Fruit fly (Drosophila melanogaster) whole organism, embryonic: ENCODE results near the gene Fbxl7.
A peak's percentile ranks its signal among the peaks of the same experiment; 100 is the strongest.

ENCODE experiments used
- Antp ChIP-seq: fragments of 200-800 bp; sonication (Bioruptor generic); optimal IDR thresholded peaks from 3 replicates; lab custom pipeline; 2016; ENCODE audit warnings: missing biosample characterization, missing genetic modification characterization
- Blimp-1 ChIP-seq: fragments of 200-800 bp; sonication (Bioruptor generic); optimal IDR thresholded peaks from 3 replicates; lab custom pipeline; 2018; ENCODE audit warnings: missing biosample characterization, missing genetic modification characterization, mild to moderate bottlenecking, moderate library complexity, missing genetic modification reagents
- CG10565 ChIP-seq: fragments of 200-800 bp; sonication (Bioruptor generic); optimal IDR thresholded peaks from 3 replicates; lab custom pipeline; 2016; ENCODE audit warnings: missing biosample characterization, mild to moderate bottlenecking, missing genetic modification characterization
- CG10959 ChIP-seq: fragments of 200-800 bp; sonication (Bioruptor generic); IDR thresholded peaks from 2 replicates; pipeline ENCODE4 v1.3.6; 2022; ENCODE audit warnings: missing biosample characterization, missing genetic modification characterization
- CG11093 ChIP-seq: fragments of 200-800 bp; sonication (Bioruptor generic); IDR thresholded peaks from 3 replicates; pipeline ENCODE4 v1.3.6; 2022; ENCODE audit warnings: missing biosample characterization, missing genetic modification characterization
- CG13424 ChIP-seq: fragments of 200-800 bp; sonication (Bioruptor generic); optimal IDR thresholded peaks from 2 replicates; lab custom pipeline; 2019; ENCODE audit warnings: missing biosample characterization, mild to moderate bottlenecking, missing genetic modification characterization, moderate library complexity
- CG13775 ChIP-seq: fragments of 200-800 bp; sonication (Bioruptor generic); optimal IDR thresholded peaks from 3 replicates; lab custom pipeline; 2017; ENCODE audit warnings: missing biosample characterization, mild to moderate bottlenecking, missing genetic modification characterization
- CG14014 ChIP-seq: fragments of 200-800 bp; sonication (Bioruptor generic); IDR thresholded peaks from 2 replicates; pipeline ENCODE4 v1.3.6; 2022; ENCODE audit warnings: missing biosample characterization, missing genetic modification characterization
- CG1529 ChIP-seq: fragments of 200-800 bp; sonication (Bioruptor generic); optimal IDR thresholded peaks from 3 replicates; lab custom pipeline; 2018; ENCODE audit warnings: missing biosample characterization, missing genetic modification characterization
- CG17328 ChIP-seq: fragments of 200-800 bp; sonication (Bioruptor generic); IDR thresholded peaks from 2 replicates; pipeline ENCODE4 v1.3.6; 2022; ENCODE audit warnings: missing biosample characterization, missing genetic modification characterization
- CG18619 ChIP-seq: fragments of 200-800 bp; sonication (Bioruptor generic); optimal IDR thresholded peaks from 3 replicates; lab custom pipeline; 2017; ENCODE audit warnings: missing biosample characterization, mild to moderate bottlenecking, missing genetic modification characterization
- CG2120 ChIP-seq: fragments of 200-800 bp; sonication (Bioruptor generic); optimal IDR thresholded peaks from 3 replicates; lab custom pipeline; 2016; ENCODE audit warnings: missing biosample characterization, missing genetic modification characterization
- CG3065 ChIP-seq: fragments of 200-800 bp; sonication (Bioruptor generic); optimal IDR thresholded peaks from 2 replicates; lab custom pipeline; 2016; ENCODE audit warnings: missing biosample characterization, missing genetic modification characterization
- CG31365 ChIP-seq: fragments of 200-800 bp; sonication (Bioruptor generic); optimal IDR thresholded peaks from 2 replicates; lab custom pipeline; 2018; ENCODE audit warnings: missing biosample characterization, mild to moderate bottlenecking, missing genetic modification characterization
- CG33557 ChIP-seq: fragments of 200-800 bp; sonication (Bioruptor generic); optimal IDR thresholded peaks from 2 replicates; lab custom pipeline; 2019; ENCODE audit warnings: missing biosample characterization, mild to moderate bottlenecking, missing genetic modification characterization, moderate library complexity
- CG34422 ChIP-seq: fragments of 200-800 bp; sonication (Bioruptor generic); IDR thresholded peaks from 3 replicates; pipeline ENCODE4 v1.3.6; 2022; ENCODE audit warnings: missing biosample characterization, missing genetic modification characterization
- CG4820 ChIP-seq: fragments of 200-800 bp; sonication (Bioruptor generic); optimal IDR thresholded peaks from 3 replicates; lab custom pipeline; 2016; ENCODE audit warnings: missing biosample characterization, missing genetic modification characterization
- CG7271 ChIP-seq: fragments of 200-800 bp; sonication (Bioruptor generic); optimal IDR thresholded peaks from 2 replicates; lab custom pipeline; 2018; ENCODE audit warnings: missing biosample characterization, mild to moderate bottlenecking, missing genetic modification characterization, moderate library complexity
- CG7357 ChIP-seq: fragments of 200-800 bp; sonication (Bioruptor generic); IDR thresholded peaks from 3 replicates; pipeline ENCODE4 v1.3.6; 2022; ENCODE audit warnings: missing biosample characterization, missing genetic modification characterization
- CG7928 ChIP-seq: fragments of 200-800 bp; sonication (Bioruptor generic); optimal IDR thresholded peaks from 2 replicates; lab custom pipeline; 2017; ENCODE audit warnings: missing biosample characterization, mild to moderate bottlenecking, missing genetic modification characterization
- CG9932 ChIP-seq: fragments of 200-800 bp; sonication (Bioruptor generic); IDR thresholded peaks from 2 replicates; pipeline ENCODE4 v1.3.6; 2022; ENCODE audit warnings: missing biosample characterization, missing genetic modification characterization
- Chrac-16 ChIP-seq: fragments of 200-800 bp; sonication (Bioruptor generic); optimal IDR thresholded peaks from 3 replicates; lab custom pipeline; 2016; ENCODE audit warnings: missing biosample characterization, missing genetic modification characterization
- Dbx ChIP-seq: fragments of 200-800 bp; sonication (Bioruptor generic); IDR thresholded peaks from 3 replicates; pipeline ENCODE4 v1.3.6; 2022; ENCODE audit warnings: missing biosample characterization, missing genetic modification characterization
- E2f2 ChIP-seq: fragments of 200-800 bp; sonication (Bioruptor generic); IDR thresholded peaks from 2 replicates; pipeline ENCODE4 v1.3.6; 2022; ENCODE audit warnings: missing biosample characterization, missing genetic modification characterization
- Ets97D ChIP-seq: fragments of 200-800 bp; sonication (Bioruptor generic); optimal IDR thresholded peaks from 3 replicates; lab custom pipeline; 2016; ENCODE audit warnings: missing biosample characterization, missing genetic modification characterization
- Hr3 ChIP-seq: fragments of 200-800 bp; sonication (Bioruptor generic); optimal IDR thresholded peaks from 3 replicates; lab custom pipeline; 2016; ENCODE audit warnings: missing biosample characterization, missing genetic modification characterization
- Lhr ChIP-seq: fragments of 200-800 bp; sonication (Bioruptor generic); optimal IDR thresholded peaks from 3 replicates; lab custom pipeline; 2017; ENCODE audit warnings: mild to moderate bottlenecking, missing biosample characterization, missing genetic modification reagents, missing genetic modification characterization
- Med ChIP-seq: fragments of 200-800 bp; sonication (Bioruptor generic); peaks from one replicate; lab custom pipeline; 2016; ENCODE audit warnings: missing biosample characterization, missing genetic modification characterization, mild to moderate bottlenecking, inconsistent platforms, moderate library complexity
- Nf-YC ChIP-seq: fragments of 200-800 bp; optimal IDR thresholded peaks from 3 replicates; lab custom pipeline; 2019; ENCODE audit warnings: missing biosample characterization, mild to moderate bottlenecking, missing genetic modification characterization, moderate library complexity
- Optix ChIP-seq: fragments of 200-800 bp; sonication (Bioruptor generic); IDR thresholded peaks from 3 replicates; pipeline ENCODE4 v1.3.6; 2022; ENCODE audit warnings: missing biosample characterization, missing genetic modification characterization
- Sry-β ChIP-seq: fragments of 200-800 bp; sonication (Bioruptor generic); optimal IDR thresholded peaks from 2 replicates; lab custom pipeline; 2018; ENCODE audit warnings: missing biosample characterization, mild to moderate bottlenecking, missing genetic modification characterization, moderate library complexity
- Sry-δ ChIP-seq: fragments of 200-800 bp; sonication (Bioruptor generic); optimal IDR thresholded peaks from 2 replicates; lab custom pipeline; 2016; ENCODE audit warnings: missing biosample characterization, missing genetic modification characterization
- bbx ChIP-seq: fragments of 200-800 bp; sonication (Bioruptor generic); IDR thresholded peaks from 2 replicates; pipeline ENCODE4 v1.3.6; 2022; ENCODE audit warnings: missing biosample characterization, missing genetic modification characterization; ENCODE audit not compliant: partially characterized antibody
- cg ChIP-seq: fragments of 200-800 bp; sonication (Bioruptor generic); optimal IDR thresholded peaks from 3 replicates; lab custom pipeline; 2019; ENCODE audit warnings: missing biosample characterization, mild to moderate bottlenecking, missing genetic modification characterization, moderate library complexity
- chif ChIP-seq, 2 experiments: fragments of 200-800 bp; sonication (Bioruptor generic); optimal IDR thresholded peaks; 3 replicates each; lab custom pipeline; 2016; ENCODE audit warnings: missing biosample characterization in 2 of 2, missing genetic modification characterization in 2 of 2
- crp ChIP-seq, 2 experiments: fragments of 200-800 bp; sonication (Bioruptor generic); optimal IDR thresholded peaks; 2 replicates in 1 of 2; 3 replicates in 1 of 2; lab custom pipeline; 2017; ENCODE audit warnings: missing biosample characterization in 2 of 2, missing genetic modification characterization in 2 of 2, mild to moderate bottlenecking in 1 of 2, moderate library complexity in 1 of 2
- en ChIP-seq: fragments of 200-800 bp; sonication (Bioruptor generic); optimal IDR thresholded peaks from 2 replicates; lab custom pipeline; 2016; ENCODE audit warnings: missing biosample characterization, missing genetic modification characterization
- eyg ChIP-seq: fragments of 200-800 bp; sonication (Bioruptor generic); optimal IDR thresholded peaks from 3 replicates; lab custom pipeline; 2016; ENCODE audit warnings: missing biosample characterization, missing genetic modification characterization
- grau ChIP-seq: fragments of 200-800 bp; optimal IDR thresholded peaks from 3 replicates; lab custom pipeline; 2019; ENCODE audit warnings: missing biosample characterization, mild to moderate bottlenecking, missing genetic modification characterization, moderate library complexity
- klu ChIP-seq: fragments of 200-800 bp; sonication (Bioruptor generic); IDR thresholded peaks from 2 replicates; pipeline ENCODE4 v1.3.6; 2022; ENCODE audit warnings: missing biosample characterization, missing genetic modification characterization
- lmd ChIP-seq: fragments of 200-800 bp; sonication (Bioruptor generic); IDR thresholded peaks from 2 replicates; pipeline ENCODE4 v1.3.6; 2022; ENCODE audit warnings: missing biosample characterization, missing genetic modification characterization
- oc ChIP-seq: fragments of 200-800 bp; sonication (Bioruptor generic); optimal IDR thresholded peaks from 2 replicates; lab custom pipeline; 2018; ENCODE audit warnings: missing biosample characterization, mild to moderate bottlenecking, missing genetic modification characterization, moderate library complexity
- peb ChIP-seq: fragments of 200-800 bp; sonication (Bioruptor generic); IDR thresholded peaks from 2 replicates; pipeline ENCODE4 v1.3.6; 2022; ENCODE audit warnings: missing biosample characterization, missing genetic modification characterization
- scrt ChIP-seq: fragments of 200-800 bp; sonication (Bioruptor generic); optimal IDR thresholded peaks from 2 replicates; lab custom pipeline; 2018; ENCODE audit warnings: missing biosample characterization, mild to moderate bottlenecking, missing genetic modification characterization, moderate library complexity
- shn ChIP-seq: fragments of 200-800 bp; sonication (Bioruptor generic); optimal IDR thresholded peaks from 3 replicates; lab custom pipeline; 2016; ENCODE audit warnings: missing biosample characterization, missing genetic modification characterization
- tio ChIP-seq: fragments of 200-800 bp; sonication (Bioruptor generic); optimal IDR thresholded peaks from 2 replicates; lab custom pipeline; 2017; ENCODE audit warnings: missing biosample characterization, missing genetic modification characterization, inconsistent platforms
- wek ChIP-seq: fragments of 200-800 bp; sonication (Bioruptor generic); optimal IDR thresholded peaks from 3 replicates; lab custom pipeline; 2018; ENCODE audit warnings: missing biosample characterization, mild to moderate bottlenecking, missing genetic modification characterization, moderate library complexity
- zfh1 ChIP-seq: fragments of 200-800 bp; sonication (Bioruptor generic); IDR thresholded peaks from 3 replicates; pipeline ENCODE4 v1.3.6; 2022; ENCODE audit warnings: missing biosample characterization, missing genetic modification characterization

Fbxl7 gene

DNA sequence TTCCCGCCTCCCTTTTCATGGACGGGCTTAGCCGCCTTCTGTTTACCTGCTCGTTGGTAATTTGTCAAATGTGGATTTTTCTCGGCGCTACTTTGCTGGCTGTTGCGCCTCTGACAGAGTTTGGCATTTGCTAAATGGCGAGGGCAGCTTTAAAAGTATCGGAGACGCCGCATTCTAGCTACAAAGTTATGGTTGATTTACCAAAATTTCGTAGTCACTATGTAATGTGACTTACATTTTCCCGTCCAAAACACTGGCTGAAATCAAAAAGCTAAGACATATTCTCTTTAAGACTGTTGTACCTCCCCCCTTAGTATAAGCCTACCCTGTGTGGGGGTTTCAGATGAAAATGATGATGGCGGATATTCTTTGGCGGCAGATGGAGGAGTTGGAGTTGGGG lies 26.9 kb downstream of the Fbxl7 start (continued):
- TF ChIP-seq lmd (GFP tag; lab: Robert Waterston, UW) (no peak; the same call in 1 of the 2 replicates), Hr3 (no peak), CG2120 (GFP tag; lab: Kevin White, UChicago) (peak; percentile 41), CG3065 (GFP tag; lab: Kevin White, UChicago) (no peak), Dbx (GFP tag; lab: Robert Waterston, UW) (peak; percentile 57; the same call in 1 of the 3 replicates), Lhr (GFP tag; lab: Kevin White, UChicago) (no peak), CG33557 (no peak), CG4820 (GFP tag; lab: Kevin White, UChicago) (no peak), shn (GFP tag; lab: Kevin White, UChicago) (no peak), klu (GFP tag; lab: Robert Waterston, UW) (no peak), oc (tag; lab: Kevin White, UChicago) (no peak), scrt (GFP tag; lab: Kevin White, UChicago) (peak; percentile 47), E2f2 (GFP tag; lab: Robert Waterston, UW) (no peak), grau (tag; lab: Kevin White, UChicago) (no peak), Ets97D (GFP tag; lab: Kevin White, UChicago) (no peak)

- no peak for TF ChIP-seq CG31365 (tag; lab: Kevin White, UChicago)
- no peak for TF ChIP-seq Nf-YC (tag; lab: Kevin White, UChicago)
- no peak for TF ChIP-seq eyg
- no peak for TF ChIP-seq bbx (GFP tag; lab: Robert Waterston, UW)
- no peak for TF ChIP-seq cg (GFP tag; lab: Kevin White, UChicago)
- no peak for TF ChIP-seq CG13424 (tag; lab: Kevin White, UChicago)
- no peak for TF ChIP-seq chif (GFP tag; optimal IDR thresholded peaks at IDR 0.05; lab: Kevin White, UChicago)
- no peak for TF ChIP-seq tio (GFP tag; lab: Kevin White, UChicago)
- no peak for TF ChIP-seq CG18619 (GFP tag; lab: Kevin White, UChicago)
- no peak for TF ChIP-seq CG10959 (GFP tag; lab: Robert Waterston, UW)
- no peak for TF ChIP-seq Sry-δ (GFP tag; lab: Kevin White, UChicago)
- TF ChIP-seq CG1529 (GFP tag; lab: Kevin White, UChicago) = no peak
- no peak for TF ChIP-seq Blimp-1 (GFP tag; lab: Kevin White, UChicago)
- TF ChIP-seq CG33557 = no peak
- TF ChIP-seq CG9932 (GFP tag; lab: Robert Waterston, UW) = no peak
- no peak for TF ChIP-seq lmd (GFP tag; lab: Robert Waterston, UW)
- no peak for TF ChIP-seq CG14014 (GFP tag; lab: Robert Waterston, UW)
- no peak for TF ChIP-seq CG10565 (GFP tag; lab: Kevin White, UChicago)
- TF ChIP-seq Sry-β (GFP tag; lab: Kevin White, UChicago) = no peak
- no peak for TF ChIP-seq CG34422
Measured at dm6 chr3R:15950843-15951242, 30.1 kb downstream of the Fbxl7 start, which contains the start of the genes CG31088 and CG46383. TSS of gene CG31088 (minus strand) at chr3R:15950943. TSS of gene CG46383 (minus strand) at chr3R:15950943.

dm6 chr3R:15963690-15964281 lies 43.1 kb downstream of the Fbxl7 start, which contains the start of the genes CG4287 and CG5516:
TSS of gene CG4287 (minus strand) at chr3R:15963867.
TSS of gene CG5516 (plus strand) at chr3R:15963884.
- TF ChIP-seq zfh1 (GFP tag; lab: Robert Waterston, UW) (no peak), Med (GFP tag; lab: Kevin White, UChicago) (no peak), crp (GFP tag; optimal IDR thresholded peaks at IDR 0.05; lab: Kevin White, UChicago) (peak; percentile 42 to 86), CG11093 (GFP tag; lab: Robert Waterston, UW) (no peak), CG7928 (GFP tag; lab: Kevin White, UChicago) (no peak), en (GFP tag; lab: Kevin White, UChicago) (no peak), CG7271 (no peak), peb (GFP tag; lab: Robert Waterston, UW) (no peak), Antp (GFP tag; lab: Kevin White, UChicago) (no peak), CG7357 (GFP tag; lab: Robert Waterston, UW) (no peak), Optix (GFP tag; lab: Robert Waterston, UW) (no peak), CG13775 (GFP tag; lab: Kevin White, UChicago) (no peak), Ets97D (GFP tag; lab: Kevin White, UChicago) (peak; percentile 1), CG17328 (GFP tag; lab: Robert Waterston, UW) (no peak), wek (GFP tag; lab: Kevin White, UChicago) (peak; percentile 98), Chrac-16 (GFP tag; lab: Kevin White, UChicago) (peak; percentile 28), CG10959 (GFP tag; lab: Robert Waterston, UW) (no peak), bbx (GFP tag; lab: Robert Waterston, UW) (no peak)
